Worm (Caenorhabditis elegans) whole organism, young adult: ENCODE data around the gene Y38H6C.4.

Experiments
- rec-8 ChIP-seq, 2 experiments: sonication (generic microtip); optimal IDR thresholded peaks; 2 replicates each; lab custom pipeline; 2016; ENCODE audit warnings: mild to moderate bottlenecking in 2 of 2, missing genetic modification characterization in 2 of 2, missing genetic modification reagents in 2 of 2, missing genotype in 2 of 2, missing biosample characterization in 1 of 2, missing compliant biosample characterization in 1 of 2, moderate library complexity in 1 of 2
- sdz-38 ChIP-seq: sonication (generic microtip); optimal IDR thresholded peaks from 2 replicates; lab custom pipeline; 2016; ENCODE audit warnings: missing genotype, missing genetic modification characterization, missing compliant biosample characterization
- unc-62 ChIP-seq: fragments of 150-350 bp; optimal IDR thresholded peaks from 2 replicates; lab custom pipeline; 2014; ENCODE audit warnings: missing biosample characterization, missing genetic modification reagents, missing genetic modification characterization

ce11 chrV:20552971-20553370, 48.1 kb upstream of the Y38H6C.4 start, which contains the start of gene vmo-1:
- TF ChIP-seq sdz-38 (tag; lab: Kevin White, UChicago) (no peak), unc-62 (GFP tag; lab: Kevin White, UChicago) (no peak), rec-8 (tag; optimal IDR thresholded peaks at IDR 0.05; lab: Kevin White, UChicago) (no peak)
